Worm (Caenorhabditis elegans): ENCODE results near the gene lipl-3.

- TF ChIP-seq ama-1 (optimal IDR thresholded peaks at IDR 0.05) (no peak), nfya-1 (tag; optimal IDR thresholded peaks at IDR 0.05; ENCODE audit: insufficient read depth) (no peak), ceh-9 (tag; optimal IDR thresholded peaks at IDR 0.05) (no peak), daf-12 (tag; optimal IDR thresholded peaks at IDR 0.05) (no peak), nhr-237 (tag; optimal IDR thresholded peaks at IDR 0.05) (no peak), elt-1 (tag; optimal IDR thresholded peaks at IDR 0.05) (no peak), fos-1 (tag; optimal IDR thresholded peaks at IDR 0.05) (no peak), pha-4 (tag; optimal IDR thresholded peaks at IDR 0.05) (no peak), snpc-4 (tag; optimal IDR thresholded peaks at IDR 0.05) (no peak), elt-2 (tag; optimal IDR thresholded peaks at IDR 0.05) (no peak), ztf-11 (tag; optimal IDR thresholded peaks at IDR 0.05) (no peak)
Observed at ce11 chrV:479046-479445, 45.0 kb downstream of the lipl-3 start.

All from whole organism, L3 larva.